Fruit fly (Drosophila melanogaster) whole organism, prepupa: Measurements from ENCODE around the gene pico.

ENCODE experiments used
- Blimp-1 ChIP-seq: fragments of 200-800 bp; sonication (Bioruptor generic); optimal IDR thresholded peaks from 3 replicates; lab custom pipeline; 2017; ENCODE audit warnings: missing biosample characterization, missing genetic modification characterization, mild to moderate bottlenecking, moderate library complexity, missing genetic modification reagents
- CG10631 ChIP-seq: fragments of 200-800 bp; sonication (Bioruptor generic); optimal IDR thresholded peaks from 2 replicates; lab custom pipeline; 2016; ENCODE audit warnings: missing biosample characterization, missing genetic modification characterization
- CG10669 ChIP-seq: fragments of 200-800 bp; sonication (Bioruptor generic); optimal IDR thresholded peaks from 3 replicates; lab custom pipeline; 2018; ENCODE audit warnings: missing biosample characterization, mild to moderate bottlenecking, missing genetic modification characterization, moderate library complexity
- CG11294 ChIP-seq: fragments of 200-800 bp; sonication (Bioruptor generic); IDR thresholded peaks from 2 replicates; pipeline ENCODE4 v1.3.6; 2022; ENCODE audit warnings: missing biosample characterization, missing genetic modification characterization
- CG11762 ChIP-seq: fragments of 200-800 bp; sonication (Bioruptor generic); optimal IDR thresholded peaks from 3 replicates; lab custom pipeline; 2016; ENCODE audit warnings: missing biosample characterization, missing genetic modification characterization; ENCODE audit not compliant: insufficient read depth
- CG11902 ChIP-seq: fragments of 200-800 bp; sonication (Bioruptor generic); optimal IDR thresholded peaks from 3 replicates; lab custom pipeline; 2016; ENCODE audit warnings: missing biosample characterization, missing genetic modification characterization
- CG15336 ChIP-seq: fragments of 200-800 bp; sonication (Bioruptor generic); IDR thresholded peaks from 2 replicates; pipeline ENCODE4 v1.3.6; 2022; ENCODE audit warnings: missing biosample characterization, missing genetic modification characterization
- CG1621 ChIP-seq: fragments of 200-800 bp; sonication (Bioruptor generic); optimal IDR thresholded peaks from 3 replicates; lab custom pipeline; 2018; ENCODE audit warnings: missing biosample characterization, mild to moderate bottlenecking, missing genetic modification characterization
- CG16779 ChIP-seq: fragments of 200-800 bp; sonication (Bioruptor generic); optimal IDR thresholded peaks from 3 replicates; lab custom pipeline; 2017; ENCODE audit warnings: missing biosample characterization, mild to moderate bottlenecking, missing genetic modification characterization
- CG3032 ChIP-seq: fragments of 200-800 bp; optimal IDR thresholded peaks from 2 replicates; lab custom pipeline; 2019; ENCODE audit warnings: missing biosample characterization, mild to moderate bottlenecking, missing genetic modification characterization, moderate library complexity
- CG31627 ChIP-seq: fragments of 200-800 bp; sonication (Bioruptor generic); optimal IDR thresholded peaks from 3 replicates; lab custom pipeline; 2016; ENCODE audit warnings: missing biosample characterization, missing genetic modification characterization
- CG32006 ChIP-seq: fragments of 200-800 bp; sonication (Bioruptor generic); optimal IDR thresholded peaks from 3 replicates; lab custom pipeline; 2017; ENCODE audit warnings: missing biosample characterization, mild to moderate bottlenecking, missing genetic modification characterization
- CG34406 ChIP-seq: fragments of 200-800 bp; sonication (Bioruptor generic); optimal IDR thresholded peaks from 3 replicates; lab custom pipeline; 2016; ENCODE audit warnings: missing biosample characterization, missing genetic modification characterization
- CG4318 ChIP-seq: fragments of 200-800 bp; sonication (Bioruptor generic); optimal IDR thresholded peaks from 3 replicates; lab custom pipeline; 2017; ENCODE audit warnings: missing biosample characterization, mild to moderate bottlenecking, missing genetic modification characterization
- CG6276 ChIP-seq: fragments of 200-800 bp; sonication (Bioruptor generic); optimal IDR thresholded peaks from 2 replicates; lab custom pipeline; 2017; ENCODE audit warnings: missing biosample characterization, mild to moderate bottlenecking, missing genetic modification characterization
- CG6854 ChIP-seq: fragments of 200-800 bp; sonication (Bioruptor generic); optimal IDR thresholded peaks from 2 replicates; lab custom pipeline; 2017; ENCODE audit warnings: missing biosample characterization, mild to moderate bottlenecking, missing genetic modification characterization
- CG7368 ChIP-seq: fragments of 200-800 bp; sonication (Bioruptor generic); optimal IDR thresholded peaks from 3 replicates; lab custom pipeline; 2016; ENCODE audit warnings: missing biosample characterization, missing genetic modification characterization
- CG8119 ChIP-seq: fragments of 200-800 bp; sonication (Bioruptor generic); IDR thresholded peaks from 3 replicates; pipeline ENCODE4 v1.3.6; 2022; ENCODE audit warnings: missing biosample characterization, missing genetic modification characterization
- CG8319 ChIP-seq: fragments of 200-800 bp; sonication (Bioruptor generic); optimal IDR thresholded peaks from 3 replicates; lab custom pipeline; 2016; ENCODE audit warnings: missing biosample characterization, missing genetic modification characterization
- CG9139 ChIP-seq: fragments of 200-800 bp; sonication (Bioruptor generic); optimal IDR thresholded peaks from 3 replicates; lab custom pipeline; 2017; ENCODE audit warnings: missing biosample characterization, mild to moderate bottlenecking, missing genetic modification characterization
- Eip75B ChIP-seq: fragments of 200-800 bp; sonication (Bioruptor generic); optimal IDR thresholded peaks from 3 replicates; lab custom pipeline; 2016; ENCODE audit warnings: missing biosample characterization, missing genetic modification characterization
- Eip78C ChIP-seq: fragments of 200-800 bp; sonication (Bioruptor generic); peaks from one replicate; lab custom pipeline; 2016; ENCODE audit warnings: missing biosample characterization, missing genetic modification characterization
- Eip93F ChIP-seq: fragments of 200-800 bp; sonication (Bioruptor generic); optimal IDR thresholded peaks from 2 replicates; lab custom pipeline; 2016; ENCODE audit warnings: missing biosample characterization, mild to moderate bottlenecking, missing genetic modification characterization
- Ets21C ChIP-seq: fragments of 200-800 bp; sonication (Bioruptor generic); optimal IDR thresholded peaks from 3 replicates; lab custom pipeline; 2016; ENCODE audit warnings: missing biosample characterization, missing genetic modification characterization
- Ets96B ChIP-seq: fragments of 200-800 bp; optimal IDR thresholded peaks from 2 replicates; lab custom pipeline; 2019; ENCODE audit warnings: missing biosample characterization, mild to moderate bottlenecking, missing genetic modification characterization, moderate library complexity
- Hr38 ChIP-seq: sonication (Bioruptor generic); optimal IDR thresholded peaks from 2 replicates; lab custom pipeline; 2016; ENCODE audit warnings: missing biosample characterization, missing genetic modification characterization
- Hr39 ChIP-seq: fragments of 200-800 bp; sonication (Bioruptor generic); optimal IDR thresholded peaks from 2 replicates; lab custom pipeline; 2016; ENCODE audit warnings: missing biosample characterization, missing genetic modification characterization
- Hr4 ChIP-seq: fragments of 200-800 bp; sonication (Bioruptor generic); optimal IDR thresholded peaks from 3 replicates; lab custom pipeline; 2016; ENCODE audit warnings: missing biosample characterization, missing genetic modification characterization
- Lpt ChIP-seq: fragments of 200-800 bp; sonication (Bioruptor generic); optimal IDR thresholded peaks from 3 replicates; lab custom pipeline; 2016; ENCODE audit warnings: missing biosample characterization, missing genetic modification characterization
- Met ChIP-seq: fragments of 200-800 bp; sonication (Bioruptor generic); optimal IDR thresholded peaks from 3 replicates; lab custom pipeline; 2016; ENCODE audit warnings: missing biosample characterization, missing genetic modification characterization
- OdsH ChIP-seq: fragments of 200-800 bp; sonication (Bioruptor generic); optimal IDR thresholded peaks from 3 replicates; lab custom pipeline; 2016; ENCODE audit warnings: missing biosample characterization, missing genetic modification characterization
- Smox ChIP-seq: fragments of 200-800 bp; sonication (Bioruptor generic); optimal IDR thresholded peaks from 3 replicates; lab custom pipeline; 2016; ENCODE audit warnings: missing biosample characterization, missing genetic modification characterization
- Sox102F ChIP-seq: fragments of 200-800 bp; sonication (Bioruptor generic); optimal IDR thresholded peaks from 2 replicates; lab custom pipeline; 2016; ENCODE audit warnings: missing biosample characterization, mild to moderate bottlenecking, missing genetic modification characterization
- Sox15 ChIP-seq: fragments of 200-800 bp; sonication (Bioruptor generic); optimal IDR thresholded peaks from 3 replicates; lab custom pipeline; 2016; ENCODE audit warnings: missing biosample characterization, missing genetic modification characterization
- achi ChIP-seq: fragments of 200-800 bp; sonication (Bioruptor generic); optimal IDR thresholded peaks from 3 replicates; lab custom pipeline; 2016; ENCODE audit warnings: missing biosample characterization, missing genetic modification characterization
- acj6 ChIP-seq: fragments of 200-800 bp; sonication (Bioruptor generic); optimal IDR thresholded peaks from 3 replicates; lab custom pipeline; 2016; ENCODE audit warnings: missing biosample characterization, missing genetic modification characterization
- cyc ChIP-seq: fragments of 200-800 bp; sonication (Bioruptor generic); optimal IDR thresholded peaks from 3 replicates; lab custom pipeline; 2016; ENCODE audit warnings: missing biosample characterization, missing genetic modification characterization
- dac ChIP-seq: fragments of 200-800 bp; sonication (Bioruptor generic); optimal IDR thresholded peaks from 2 replicates; lab custom pipeline; 2017; ENCODE audit warnings: missing biosample characterization, mild to moderate bottlenecking, missing genetic modification characterization
- dsx ChIP-seq: fragments of 200-800 bp; optimal IDR thresholded peaks from 3 replicates; lab custom pipeline; 2019; ENCODE audit warnings: missing biosample characterization, mild to moderate bottlenecking, missing genetic modification characterization, moderate library complexity; ENCODE audit not compliant: poor library complexity, severe bottlenecking
- eg ChIP-seq: fragments of 200-800 bp; sonication (Bioruptor generic); IDR thresholded peaks from 3 replicates; pipeline ENCODE4 v1.3.6; 2022; ENCODE audit warnings: missing biosample characterization, missing genetic modification characterization
- esn ChIP-seq: fragments of 200-800 bp; sonication (Bioruptor generic); optimal IDR thresholded peaks from 2 replicates; lab custom pipeline; 2016; ENCODE audit warnings: missing biosample characterization, mild to moderate bottlenecking, missing genetic modification characterization, moderate library complexity
- fd59A ChIP-seq: fragments of 200-800 bp; sonication (Bioruptor generic); optimal IDR thresholded peaks from 2 replicates; lab custom pipeline; 2017; ENCODE audit warnings: missing biosample characterization, mild to moderate bottlenecking, missing genetic modification characterization, missing genetic modification reagents
- fd85E ChIP-seq: fragments of 200-800 bp; sonication (Bioruptor generic); optimal IDR thresholded peaks from 3 replicates; lab custom pipeline; 2016; ENCODE audit warnings: missing biosample characterization, missing genetic modification characterization
- lz ChIP-seq: fragments of 200-800 bp; sonication (Bioruptor generic); optimal IDR thresholded peaks from 3 replicates; lab custom pipeline; 2016; ENCODE audit warnings: missing biosample characterization, missing genetic modification characterization
- net ChIP-seq: fragments of 200-800 bp; sonication (Bioruptor generic); optimal IDR thresholded peaks from 3 replicates; lab custom pipeline; 2016; ENCODE audit warnings: missing biosample characterization, missing genetic modification characterization
- pdm3 ChIP-seq: fragments of 200-800 bp; sonication (Bioruptor generic); optimal IDR thresholded peaks from 3 replicates; lab custom pipeline; 2016; ENCODE audit warnings: missing biosample characterization, missing genetic modification characterization
- salr ChIP-seq, 2 experiments: fragments of 200-800 bp; sonication (Bioruptor generic); optimal IDR thresholded peaks; 3 replicates each; lab custom pipeline; 2016 to 2018; ENCODE audit warnings: missing biosample characterization in 2 of 2, missing genetic modification characterization in 2 of 2, mild to moderate bottlenecking in 1 of 2
- ss ChIP-seq, 2 experiments: fragments of 200-800 bp; sonication (Bioruptor generic); optimal IDR thresholded peaks; 2 replicates in 1 of 2; 3 replicates in 1 of 2; lab custom pipeline; 2017 to 2018; ENCODE audit warnings: mild to moderate bottlenecking in 2 of 2, missing biosample characterization in 2 of 2, missing genetic modification characterization in 2 of 2, moderate library complexity in 1 of 2
- topi ChIP-seq: fragments of 200-800 bp; sonication (Bioruptor generic); optimal IDR thresholded peaks from 3 replicates; lab custom pipeline; 2016; ENCODE audit warnings: missing biosample characterization, missing genetic modification characterization
- vri ChIP-seq: fragments of 200-800 bp; sonication (Bioruptor generic); optimal IDR thresholded peaks from 3 replicates; lab custom pipeline; 2016; ENCODE audit warnings: missing biosample characterization, mild to moderate bottlenecking, missing genetic modification characterization

The pico gene

dm6 chrX:19842397-19843261 lies 9.2 kb downstream of the pico start:
- TF ChIP-seq CG11902 (no peak), Hr38 (GFP tag; lab: Kevin White, UChicago) (no peak), esn (GFP tag; lab: Kevin White, UChicago) (peak; percentile 70), CG3032 (tag; lab: Kevin White, UChicago) (peak; percentile 49), eg (GFP tag; lab: Robert Waterston, UW) (no peak), CG32006 (GFP tag; lab: Kevin White, UChicago) (peak; percentile 30), CG8119 (GFP tag; lab: Robert Waterston, UW) (no peak), net (GFP tag; lab: Kevin White, UChicago) (no peak), topi (peak; percentile 49), lz (peak; percentile 42), CG6854 (no peak), achi (peak; percentile 44), CG6276 (GFP tag; lab: Kevin White, UChicago) (no peak), dac (GFP tag; lab: Kevin White, UChicago) (no peak), Eip78C (peak; percentile 83), CG4318 (no peak), Eip93F (GFP tag; lab: Kevin White, UChicago) (no peak), Ets96B (tag; lab: Kevin White, UChicago) (peak; percentile 56), CG7368 (GFP tag; lab: Kevin White, UChicago) (peak; percentile 31), pdm3 (GFP tag; lab: Kevin White, UChicago) (peak; percentile 40), fd59A (GFP tag; lab: Kevin White, UChicago) (peak; percentile 61), CG11762 (no peak), Hr39 (GFP tag; lab: Kevin White, UChicago) (peak; percentile 50), Met (GFP tag; lab: Kevin White, UChicago) (peak; percentile 53), CG8319 (GFP tag; lab: Kevin White, UChicago) (no peak), Eip75B (GFP tag; lab: Kevin White, UChicago) (peak; percentile 56), Lpt (GFP tag; lab: Kevin White, UChicago) (no peak), ss (GFP tag; optimal IDR thresholded peaks at IDR 0.05; lab: Kevin White, UChicago) (peak; percentile 28 to 57), CG11294 (GFP tag; lab: Robert Waterston, UW) (no peak), CG16779 (tag; lab: Kevin White, UChicago) (no peak), CG15336 (GFP tag; lab: Robert Waterston, UW) (no peak), dsx (GFP tag; lab: Kevin White, UChicago) (no peak), OdsH (GFP tag; lab: Kevin White, UChicago) (peak; percentile 46), CG34406 (peak; percentile 35), Blimp-1 (GFP tag; lab: Kevin White, UChicago) (no peak), Ets21C (GFP tag; lab: Kevin White, UChicago) (peak; percentile 19), Smox (GFP tag; lab: Kevin White, UChicago) (peak; percentile 46), CG31627 (GFP tag; lab: Kevin White, UChicago) (peak; percentile 41), Hr4 (GFP tag; lab: Kevin White, UChicago) (no peak), CG1621 (tag; lab: Kevin White, UChicago) (no peak), salr (GFP tag; optimal IDR thresholded peaks at IDR 0.05; lab: Kevin White, UChicago) (peak in 1 of 2 experiments; percentile 14), vri (GFP tag; lab: Kevin White, UChicago) (peak; percentile 11), acj6 (peak; percentile 56), Sox102F (GFP tag; lab: Kevin White, UChicago) (peak; percentile 33), Sox15 (peak; percentile 36), fd85E (no peak), CG10631 (GFP tag; lab: Kevin White, UChicago) (peak; percentile 62), CG9139 (GFP tag; lab: Kevin White, UChicago) (peak; percentile 37), CG10669 (GFP tag; lab: Kevin White, UChicago) (peak; percentile 55), cyc (GFP tag; lab: Kevin White, UChicago) (peak; percentile 46)
